Worm (Caenorhabditis elegans) whole organism, early embryonic: Measurements from ENCODE around the gene ZK1248.5.

ENCODE experiments used
- B0310.2 ChIP-seq: sonication (generic microtip); optimal IDR thresholded peaks from 2 replicates; lab custom pipeline; 2016; ENCODE audit warnings: mild to moderate bottlenecking, missing genetic modification characterization, missing compliant biosample characterization
- aly-1 ChIP-seq: sonication (generic microtip); optimal IDR thresholded peaks from 2 replicates; lab custom pipeline; 2016; ENCODE audit warnings: missing genetic modification characterization, missing compliant biosample characterization
- ama-1 ChIP-seq: fragments of 150-350 bp; optimal IDR thresholded peaks from 2 replicates; lab custom pipeline; 2014
- flt-1 ChIP-seq: fragments of 200-800 bp; sonication (Bioruptor generic); IDR thresholded peaks from 2 replicates; pipeline ENCODE4 v1.3.6; 2022; ENCODE audit warnings: missing genetic modification characterization, missing compliant biosample characterization
- hmg-4 ChIP-seq: fragments of 200-800 bp; sonication (Bioruptor generic); optimal IDR thresholded peaks from 2 replicates; lab custom pipeline; 2018; ENCODE audit warnings: mild to moderate bottlenecking, missing genetic modification characterization, missing compliant biosample characterization
- hnd-1 ChIP-seq: sonication (generic microtip); optimal IDR thresholded peaks from 2 replicates; lab custom pipeline; 2016; ENCODE audit warnings: missing genetic modification characterization, missing compliant biosample characterization
- scrt-1 ChIP-seq: fragments of 200-800 bp; sonication (Bioruptor generic); IDR thresholded peaks from 2 replicates; pipeline ENCODE4 v1.3.6; 2022; ENCODE audit warnings: missing genetic modification characterization, missing compliant biosample characterization
- tbx-11 ChIP-seq: fragments of 200-800 bp; sonication (Bioruptor generic); IDR thresholded peaks from 2 replicates; pipeline ENCODE4 v1.3.6; 2022; ENCODE audit warnings: missing genetic modification characterization, missing compliant biosample characterization
- tbx-37 ChIP-seq: fragments of 200-800 bp; sonication (Bioruptor generic); conservative IDR thresholded peaks from 2 replicates; pipeline ENCODE4 v1.3.6; 2022; ENCODE audit warnings: missing genetic modification reagents, missing genetic modification characterization, missing compliant biosample characterization
- tra-4 ChIP-seq: sonication (generic microtip); optimal IDR thresholded peaks from 2 replicates; lab custom pipeline; 2017; ENCODE audit warnings: missing genetic modification characterization, missing compliant biosample characterization

DNA sequence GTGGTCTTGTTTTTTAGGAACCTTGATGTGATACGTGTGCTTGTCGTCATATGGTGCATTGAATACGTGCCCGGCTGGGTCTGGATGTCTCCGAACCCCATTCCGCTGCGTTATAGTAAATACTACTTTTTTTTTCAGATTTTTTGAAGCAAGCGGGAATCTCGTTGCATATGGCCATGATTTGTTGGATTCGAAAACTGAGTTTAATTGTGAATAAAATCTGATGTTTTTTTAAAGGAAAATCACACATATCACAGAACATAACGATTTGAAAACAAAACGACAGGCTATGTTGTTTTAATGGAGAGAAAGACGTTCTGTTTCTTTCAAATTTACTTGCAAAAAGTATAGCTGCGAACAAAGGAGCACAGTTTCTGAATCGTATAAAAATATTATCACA, 35.1 kb downstream of the ZK1248.5 start, which contains the start of the genes ZK1248.17 and H41C03.3:
- no peak for TF ChIP-seq scrt-1 (GFP tag; lab: Robert Waterston, UW)
- TF ChIP-seq hmg-4 (GFP tag; lab: Kevin White, UChicago) = no peak
- no peak for TF ChIP-seq aly-1
- TF ChIP-seq ama-1 = no peak
- TF ChIP-seq hnd-1 = no peak
- no peak for TF ChIP-seq tbx-37
- TF ChIP-seq B0310.2 (tag; lab: Kevin White, UChicago) = no peak
- TF ChIP-seq flt-1 (GFP tag; lab: Robert Waterston, UW) = no peak
- TF ChIP-seq tra-4 (tag; lab: Kevin White, UChicago) = no peak
- no peak for TF ChIP-seq tbx-11
